Worm (Caenorhabditis elegans): ENCODE measurements around the gene mcm-5.

mcm-5 gene

ce11 chrIII:4247571-4247970 lies 43.5 kb downstream of the mcm-5 start, which contains the start of gene Y44F5A.1:
Gene Y44F5A.1 (minus strand): TSS chrIII:4247671.
- TF ChIP-seq hnd-1 (tag; optimal IDR thresholded peaks at IDR 0.05) (no peak), ama-1 (optimal IDR thresholded peaks at IDR 0.05) (no peak), pes-1 (GFP tag; IDR thresholded peaks at IDR 0.05) (no peak), ceh-13 (GFP tag; optimal IDR thresholded peaks at IDR 0.05) (no peak), tra-4 (tag; optimal IDR thresholded peaks at IDR 0.05) (no peak), ceh-36 (tag; optimal IDR thresholded peaks at IDR 0.05) (no peak), hmbx-1 (tag; optimal IDR thresholded peaks at IDR 0.05) (no peak), sea-1 (GFP tag; conservative IDR thresholded peaks at IDR 0.05) (no peak), scrt-1 (GFP tag; IDR thresholded peaks at IDR 0.05) (no peak), tbx-37 (GFP tag; conservative IDR thresholded peaks at IDR 0.05) (no peak), B0310.2 (tag; optimal IDR thresholded peaks at IDR 0.05) (no peak)

ce11 chrIII:4244285-4244684 lies 46.8 kb downstream of the mcm-5 start, which contains the start of gene zhit-2:
Gene zhit-2 (minus strand): TSS chrIII:4244385.
- TF ChIP-seq tbx-11 (GFP tag; IDR thresholded peaks at IDR 0.05) (no peak), pes-1 (GFP tag; IDR thresholded peaks at IDR 0.05) (no peak), sea-1 (GFP tag; conservative IDR thresholded peaks at IDR 0.05) (no peak), ceh-36 (tag; optimal IDR thresholded peaks at IDR 0.05) (no peak), tbx-37 (GFP tag; conservative IDR thresholded peaks at IDR 0.05) (no peak), F13C5.2 (tag; optimal IDR thresholded peaks at IDR 0.05) (no peak), tra-4 (tag; optimal IDR thresholded peaks at IDR 0.05) (no peak), hmg-4 (GFP tag; optimal IDR thresholded peaks at IDR 0.05) (no peak), hnd-1 (tag; optimal IDR thresholded peaks at IDR 0.05) (no peak), scrt-1 (GFP tag; IDR thresholded peaks at IDR 0.05) (no peak), ama-1 (optimal IDR thresholded peaks at IDR 0.05) (no peak), ceh-13 (GFP tag; optimal IDR thresholded peaks at IDR 0.05) (no peak), B0310.2 (tag; optimal IDR thresholded peaks at IDR 0.05) (no peak), aly-1 (tag; optimal IDR thresholded peaks at IDR 0.05) (no peak), flt-1 (GFP tag; IDR thresholded peaks at IDR 0.05) (no peak), ets-7 (tag; optimal IDR thresholded peaks at IDR 0.05) (no peak), hmbx-1 (tag; optimal IDR thresholded peaks at IDR 0.05) (no peak)

- TF ChIP-seq sea-1 (GFP tag; conservative IDR thresholded peaks at IDR 0.05) = no peak
- TF ChIP-seq pes-1 (GFP tag; IDR thresholded peaks at IDR 0.05) = no peak
These were observed 47.6 kb downstream of the mcm-5 start, which contains the start of gene mrpl-21 for ce11 chrIII:4243461-4243860. Gene mrpl-21 (minus strand): TSS chrIII:4243561.

DNA sequence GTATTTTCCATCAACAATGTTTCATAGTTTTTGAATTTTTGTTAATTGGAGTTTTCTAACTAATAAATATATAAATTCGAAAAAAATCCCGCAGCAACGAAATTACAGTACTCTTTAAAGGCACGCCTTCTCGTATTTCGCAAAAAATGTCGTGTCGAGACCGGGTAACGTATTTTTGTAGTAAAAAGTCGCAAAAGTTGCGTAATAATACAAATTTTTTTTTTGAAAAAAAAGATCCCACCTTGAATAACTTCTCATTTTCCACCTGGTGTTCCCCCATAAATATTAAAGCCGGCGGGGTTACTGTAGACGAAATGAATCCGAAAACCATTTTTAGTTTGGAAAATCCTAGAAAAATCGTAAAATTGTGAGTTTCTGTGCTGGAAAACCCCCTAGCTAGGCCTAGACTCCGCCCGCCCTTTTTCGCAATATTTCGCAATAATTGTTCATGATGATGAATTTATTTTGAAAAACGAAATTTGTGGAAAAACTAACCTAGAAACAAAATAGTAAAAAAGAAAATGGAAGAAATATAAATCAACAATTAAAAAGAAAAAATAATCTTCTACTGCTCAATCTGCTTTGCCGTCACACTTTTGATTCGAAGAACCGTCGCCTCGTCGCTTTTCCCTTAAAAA lies 48.7 kb downstream of the mcm-5 start, which contains the start of gene F43C1.7:
Gene F43C1.7, minus strand, starts transcription at position 351 of the 638 bp plus-strand sequence.
- no peak for TF ChIP-seq ama-1 (optimal IDR thresholded peaks at IDR 0.05)
- TF ChIP-seq F13C5.2 (tag; optimal IDR thresholded peaks at IDR 0.05) = no peak
- TF ChIP-seq pes-1 (GFP tag; IDR thresholded peaks at IDR 0.05) = no peak
- no peak for TF ChIP-seq flt-1 (GFP tag; IDR thresholded peaks at IDR 0.05)
- TF ChIP-seq ceh-36 (tag; optimal IDR thresholded peaks at IDR 0.05) = no peak
- no peak for TF ChIP-seq tbx-37 (GFP tag; conservative IDR thresholded peaks at IDR 0.05)
- no peak for TF ChIP-seq scrt-1 (GFP tag; IDR thresholded peaks at IDR 0.05)
- TF ChIP-seq aly-1 (tag; optimal IDR thresholded peaks at IDR 0.05) = no peak
- TF ChIP-seq ets-7 (tag; optimal IDR thresholded peaks at IDR 0.05) = no peak
- TF ChIP-seq hmg-4 (GFP tag; optimal IDR thresholded peaks at IDR 0.05) = no peak
- TF ChIP-seq hnd-1 (tag; optimal IDR thresholded peaks at IDR 0.05) = no peak
- no peak for TF ChIP-seq B0310.2 (tag; optimal IDR thresholded peaks at IDR 0.05)
- TF ChIP-seq tra-4 (tag; optimal IDR thresholded peaks at IDR 0.05) = no peak
- no peak for TF ChIP-seq ceh-13 (GFP tag; optimal IDR thresholded peaks at IDR 0.05)
- TF ChIP-seq tbx-11 (GFP tag; IDR thresholded peaks at IDR 0.05) = no peak
- TF ChIP-seq sea-1 (GFP tag; conservative IDR thresholded peaks at IDR 0.05) = no peak

- no peak for TF ChIP-seq pes-1 (GFP tag; IDR thresholded peaks at IDR 0.05)
These were observed 49.9 kb downstream of the mcm-5 start for ce11 chrIII:4241181-4241580.

DNA sequence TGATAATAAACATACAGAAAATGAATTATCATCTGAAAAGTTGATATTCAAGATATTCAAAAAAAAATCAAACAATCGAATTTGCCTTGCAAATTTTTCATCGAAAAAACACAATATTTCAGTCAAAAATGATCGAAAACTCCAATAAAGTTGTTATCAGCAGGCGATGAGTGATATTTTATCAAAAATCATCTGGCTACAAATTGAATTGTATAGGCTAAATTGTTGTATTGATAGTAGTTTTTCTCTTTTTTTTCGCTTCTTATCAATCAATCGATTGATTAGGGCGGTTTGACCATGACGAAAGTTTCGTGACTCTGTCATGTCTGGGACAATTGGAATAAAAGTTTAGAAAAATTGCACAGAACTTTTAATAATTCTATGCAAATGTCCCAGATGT lies 50.9 kb downstream of the mcm-5 start:
- TF ChIP-seq ceh-36 (tag; optimal IDR thresholded peaks at IDR 0.05) = no peak
